Worm (Caenorhabditis elegans): ENCODE measurements around the gene fbxa-56.

ce11 chrIII:896904-897303 is 41.0 kb downstream of the fbxa-56 start:
- TF ChIP-seq him-1 (tag; optimal IDR thresholded peaks at IDR 0.05) (no peak), dao-5 (tag; optimal IDR thresholded peaks at IDR 0.05) (no peak)
